Worm (Caenorhabditis elegans) whole organism, late embryonic: ENCODE results near the gene lin-26.
A peak's percentile ranks its signal among the peaks of the same experiment; 100 is the strongest.

ENCODE experiments used
- T23F11.4 ChIP-seq: fragments of 200-800 bp; sonication (Bioruptor generic); optimal IDR thresholded peaks from 2 replicates; lab custom pipeline; 2018; ENCODE audit warnings: mild to moderate bottlenecking, missing genetic modification characterization, missing compliant biosample characterization
- ama-1 ChIP-seq: fragments of 150-350 bp; optimal IDR thresholded peaks from 2 replicates; lab custom pipeline; 2014
- ceh-9 ChIP-seq: sonication (generic microtip); optimal IDR thresholded peaks from 2 replicates; lab custom pipeline; 2016; ENCODE audit warnings: mild to moderate bottlenecking, missing genetic modification characterization, inconsistent platforms, missing compliant biosample characterization
- che-1 ChIP-seq: sonication (generic microtip); optimal IDR thresholded peaks from 2 replicates; lab custom pipeline; 2016; ENCODE audit warnings: mild to moderate bottlenecking, missing genetic modification characterization, missing compliant biosample characterization
- dmd-4 ChIP-seq: sonication (generic microtip); optimal IDR thresholded peaks from 2 replicates; lab custom pipeline; 2016; ENCODE audit warnings: borderline replicate concordance, missing genetic modification characterization, missing compliant biosample characterization
- nfya-1 ChIP-seq: sonication (generic microtip); optimal IDR thresholded peaks from 2 replicates; lab custom pipeline; 2017; ENCODE audit warnings: missing genetic modification characterization, mild to moderate bottlenecking, missing compliant biosample characterization, antibody characterized with exemption, moderate library complexity
- pha-4 ChIP-seq: fragments of 150-350 bp; optimal IDR thresholded peaks from 2 replicates; lab custom pipeline; 2018; ENCODE audit warnings: missing biosample characterization, missing genetic modification reagents, missing genetic modification characterization
- pros-1 ChIP-seq: fragments of 150-350 bp; optimal IDR thresholded peaks from 2 replicates; lab custom pipeline; 2014; ENCODE audit warnings: missing biosample characterization, missing genetic modification reagents, missing genetic modification characterization

- TF ChIP-seq ceh-9 (tag; lab: Kevin White, UChicago) (no peak), che-1 (tag; lab: Kevin White, UChicago) (no peak), nfya-1 (tag; lab: Kevin White, UChicago) (peak; percentile 27), pros-1 (tag; lab: Kevin White, UChicago) (no peak), pha-4 (tag; lab: Kevin White, UChicago) (no peak), T23F11.4 (GFP tag; lab: Kevin White, UChicago) (peak; percentile 33), ama-1 (no peak), dmd-4 (no peak)
Measured at ce11 chrII:7676307-7676905, 5.6 kb upstream of the lin-26 start.
